Fruit fly (Drosophila melanogaster) whole organism, wandering third instar larva: ENCODE measurements around the gene Ugt37A1.
A peak's percentile ranks its signal among the peaks of the same experiment; 100 is the strongest.

Experiments
- CG9705 ChIP-seq: fragments of 200-800 bp; sonication (Bioruptor generic); optimal IDR thresholded peaks from 2 replicates; lab custom pipeline; 2018; ENCODE audit warnings: missing biosample characterization, mild to moderate bottlenecking, missing genetic modification characterization
- CrebA ChIP-seq: fragments of 200-800 bp; sonication (Bioruptor generic); optimal IDR thresholded peaks from 2 replicates; lab custom pipeline; 2016; ENCODE audit warnings: missing biosample characterization, mild to moderate bottlenecking, missing genetic modification characterization, borderline replicate concordance
- Dfd ChIP-seq: fragments of >200 bp; optimal IDR thresholded peaks from 2 replicates; lab custom pipeline; 2017; ENCODE audit warnings: missing biosample characterization, missing genetic modification characterization
- Dif ChIP-seq: fragments of 200-275, 200-300 bp; sonication (Bioruptor generic); optimal IDR thresholded peaks from 2 replicates; lab custom pipeline; 2018; ENCODE audit warnings: missing biosample characterization, missing genetic modification characterization; ENCODE audit not compliant: partially characterized antibody
- GATAd ChIP-seq: sonication (Bioruptor generic); optimal IDR thresholded peaks from 2 replicates; lab custom pipeline; 2016; ENCODE audit warnings: missing biosample characterization, missing genetic modification characterization
- HLH106 ChIP-seq: fragments of 200-800 bp; optimal IDR thresholded peaks from 3 replicates; lab custom pipeline; 2019; ENCODE audit warnings: missing biosample characterization, mild to moderate bottlenecking, missing genetic modification characterization, moderate library complexity
- Hnf4 ChIP-seq: fragments of 200-800 bp; sonication (Bioruptor generic); optimal IDR thresholded peaks from 2 replicates; lab custom pipeline; 2016; ENCODE audit warnings: missing biosample characterization, mild to moderate bottlenecking, missing genetic modification characterization
- Hr78 ChIP-seq: fragments of >200 bp; optimal IDR thresholded peaks from 2 replicates; lab custom pipeline; 2017; ENCODE audit warnings: missing biosample characterization, missing genetic modification characterization
- Hr83 ChIP-seq: fragments of 200-300 bp; sonication (Bioruptor generic); optimal IDR thresholded peaks from 2 replicates; lab custom pipeline; 2016; ENCODE audit warnings: missing biosample characterization, mild to moderate bottlenecking, missing genetic modification characterization, moderate library complexity; ENCODE audit not compliant: poor library complexity, severe bottlenecking
- Jra ChIP-seq: sonication (Bioruptor generic); optimal IDR thresholded peaks from 2 replicates; lab custom pipeline; 2016; ENCODE audit warnings: missing biosample characterization, missing genetic modification characterization
- N ChIP-seq: fragments of >200 bp; optimal IDR thresholded peaks from 2 replicates; lab custom pipeline; 2018; ENCODE audit warnings: missing biosample characterization, missing external identifiers, missing genetic modification characterization
- OdsH ChIP-seq: fragments of 200-800 bp; sonication (Bioruptor generic); optimal IDR thresholded peaks from 2 replicates; lab custom pipeline; 2016; ENCODE audit warnings: missing biosample characterization, mild to moderate bottlenecking, missing genetic modification characterization
- Rel ChIP-seq, 2 experiments: fragments of 200-800 bp; sonication (Bioruptor generic) in 1 of 2; optimal IDR thresholded peaks; 2 replicates in 1 of 2; 3 replicates in 1 of 2; lab custom pipeline; 2016 to 2019; ENCODE audit warnings: mild to moderate bottlenecking in 2 of 2, missing biosample characterization in 2 of 2, missing genetic modification characterization in 2 of 2, moderate library complexity in 1 of 2
- Sp1 ChIP-seq: fragments of 200-800 bp; sonication (Bioruptor generic); optimal IDR thresholded peaks from 3 replicates; lab custom pipeline; 2019; ENCODE audit warnings: missing biosample characterization, mild to moderate bottlenecking, missing genetic modification characterization, moderate library complexity
- Vsx2 ChIP-seq: fragments of 200-300, 225-300 bp; sonication (Bioruptor generic); optimal IDR thresholded peaks from 2 replicates; lab custom pipeline; 2018; ENCODE audit warnings: missing biosample characterization, missing genetic modification characterization; ENCODE audit not compliant: partially characterized antibody
- brk ChIP-seq: fragments of 200-800 bp; sonication (Bioruptor generic); optimal IDR thresholded peaks from 2 replicates; lab custom pipeline; 2016; ENCODE audit warnings: missing biosample characterization, mild to moderate bottlenecking, missing genetic modification characterization
- dl ChIP-seq, 2 experiments: fragments of 175-275, 200-275 bp in 1 of 2; fragments of 200-275 bp in 1 of 2; sonication (Bioruptor generic); optimal IDR thresholded peaks; lab custom pipeline; 2018; ENCODE audit warnings: mild to moderate bottlenecking in 2 of 2, missing biosample characterization in 2 of 2, missing genetic modification characterization in 2 of 2, moderate library complexity in 2 of 2; ENCODE audit not compliant: partially characterized antibody in 2 of 2, insufficient read depth in 1 of 2
- dsf ChIP-seq: sonication (Bioruptor generic); optimal IDR thresholded peaks from 2 replicates; lab custom pipeline; 2016; ENCODE audit warnings: missing biosample characterization, missing genetic modification characterization, borderline replicate concordance
- ey ChIP-seq: fragments of 200-800 bp; sonication (Bioruptor generic); optimal IDR thresholded peaks from 2 replicates; lab custom pipeline; 2016; ENCODE audit warnings: missing biosample characterization, missing genetic modification characterization
- foxo ChIP-seq, 2 experiments: fragments of 200-800 bp; sonication (Bioruptor generic); optimal IDR thresholded peaks; 2 replicates in 1 of 2; 3 replicates in 1 of 2; lab custom pipeline; 2016 to 2017; ENCODE audit warnings: missing biosample characterization in 2 of 2, missing genetic modification characterization in 2 of 2
- fru ChIP-seq: fragments of 200-800 bp; sonication (Bioruptor generic); optimal IDR thresholded peaks from 3 replicates; lab custom pipeline; 2016; ENCODE audit warnings: missing biosample characterization, mild to moderate bottlenecking, missing genetic modification characterization
- h ChIP-seq: fragments of 200-800 bp; sonication (Bioruptor generic); optimal IDR thresholded peaks from 3 replicates; lab custom pipeline; 2016; ENCODE audit warnings: missing biosample characterization, mild to moderate bottlenecking, missing genetic modification characterization
- jim ChIP-seq: fragments of 175-275, 200-325 bp; sonication (Bioruptor generic); optimal IDR thresholded peaks from 2 replicates; lab custom pipeline; 2016; ENCODE audit warnings: missing biosample characterization, mild to moderate bottlenecking, missing genetic modification characterization
- lola ChIP-seq: fragments of >200 bp; optimal IDR thresholded peaks from 2 replicates; lab custom pipeline; 2017; ENCODE audit warnings: missing biosample characterization, missing genetic modification characterization
- pan ChIP-seq: fragments of >200 bp; optimal IDR thresholded peaks from 2 replicates; lab custom pipeline; 2017
- rgr ChIP-seq: fragments of 200-800 bp; sonication (Bioruptor generic); optimal IDR thresholded peaks from 3 replicates; lab custom pipeline; 2016; ENCODE audit warnings: missing biosample characterization, mild to moderate bottlenecking, missing genetic modification characterization
- sage ChIP-seq: fragments of 200-800 bp; sonication (Bioruptor generic); optimal IDR thresholded peaks from 2 replicates; lab custom pipeline; 2016; ENCODE audit warnings: missing biosample characterization, mild to moderate bottlenecking, missing genetic modification characterization
- sv ChIP-seq: fragments of 200-800 bp; sonication (Bioruptor generic); optimal IDR thresholded peaks from 3 replicates; lab custom pipeline; 2016; ENCODE audit warnings: missing biosample characterization, missing genetic modification characterization
- tai ChIP-seq: sonication (Bioruptor generic); optimal IDR thresholded peaks from 2 replicates; lab custom pipeline; 2016; ENCODE audit warnings: missing biosample characterization, missing genetic modification characterization
- usp ChIP-seq: fragments of >200 bp; optimal IDR thresholded peaks from 2 replicates; lab custom pipeline; 2017; ENCODE audit warnings: missing biosample characterization, missing genetic modification characterization
- woc ChIP-seq: sonication (Bioruptor generic); optimal IDR thresholded peaks from 2 replicates; lab custom pipeline; 2016; ENCODE audit warnings: missing biosample characterization, mild to moderate bottlenecking, missing genetic modification characterization

Ugt37A1 gene

dm6 chr2L:20328569-20328968 is 45.3 kb downstream of the Ugt37A1 start:
- no peak for TF ChIP-seq woc
- no peak for TF ChIP-seq Hr78
- no peak for TF ChIP-seq dl (GFP tag; optimal IDR thresholded peaks at IDR 0.05; lab: Kevin White, UChicago; ENCODE audit: insufficient read depth in 1 of 2, partially characterized antibody in 2 of 2)
- no peak for TF ChIP-seq pan (lab: Kevin White, UChicago)
- TF ChIP-seq CG9705, result no peak
- TF ChIP-seq rgr, result no peak
- TF ChIP-seq ey (GFP tag; lab: Kevin White, UChicago), result no peak
- no peak for TF ChIP-seq Sp1 (GFP tag; lab: Kevin White, UChicago)
- no peak for TF ChIP-seq Dif
- no peak for TF ChIP-seq usp (GFP tag; lab: Kevin White, UChicago)
- no peak for TF ChIP-seq fru (GFP tag; lab: Kevin White, UChicago)

dm6 chr2L:20327963-20328362 is 45.9 kb downstream of the Ugt37A1 start:
- TF ChIP-seq h (GFP tag; lab: Kevin White, UChicago) (no peak), Dif (no peak), HLH106 (tag; lab: Kevin White, UChicago) (no peak), fru (GFP tag; lab: Kevin White, UChicago) (no peak), sage (GFP tag; lab: Kevin White, UChicago) (no peak), GATAd (GFP tag; lab: Kevin White, UChicago) (no peak), dsf (GFP tag; lab: Kevin White, UChicago) (no peak), woc (no peak)

DNA sequence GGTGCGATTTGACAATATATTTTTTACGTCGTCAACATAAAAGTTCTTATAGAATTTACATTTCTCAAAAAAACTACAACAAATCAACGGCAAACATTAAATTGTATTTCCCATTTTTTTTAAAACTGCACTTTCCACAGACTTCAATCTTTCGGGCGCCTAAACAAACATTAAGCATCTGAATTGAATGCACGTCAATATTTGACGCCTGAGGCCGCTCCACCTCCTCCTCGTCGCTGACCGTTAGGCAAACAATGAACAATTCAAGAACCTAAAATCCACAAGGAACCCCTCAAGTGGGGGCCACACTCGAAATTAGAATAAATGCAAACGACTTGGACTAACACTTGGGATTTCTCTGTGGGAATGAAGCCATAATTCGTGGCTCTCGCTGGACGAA is 46.5 kb downstream of the Ugt37A1 start:
- TF ChIP-seq Rel (GFP tag; optimal IDR thresholded peaks at IDR 0.05; lab: Kevin White, UChicago) (no peak), Rel (tag; optimal IDR thresholded peaks at IDR 0.05; lab: Kevin White, UChicago) (no peak), N (GFP tag; lab: Kevin White, UChicago) (no peak), Vsx2 (GFP tag; lab: Kevin White, UChicago) (no peak), CrebA (GFP tag; lab: Kevin White, UChicago) (no peak), jim (GFP tag; lab: Kevin White, UChicago) (no peak), woc (no peak), h (GFP tag; lab: Kevin White, UChicago) (no peak), lola (GFP tag; lab: Kevin White, UChicago) (no peak), Hr83 (GFP tag; lab: Kevin White, UChicago) (no peak), usp (GFP tag; lab: Kevin White, UChicago) (no peak), Hnf4 (GFP tag; lab: Kevin White, UChicago) (no peak), dl (GFP tag; optimal IDR thresholded peaks at IDR 0.05; lab: Kevin White, UChicago; ENCODE audit: insufficient read depth in 1 of 2, partially characterized antibody in 2 of 2) (no peak), brk (GFP tag; lab: Kevin White, UChicago) (no peak), tai (GFP tag; lab: Kevin White, UChicago) (no peak)

dm6 chr2L:20326317-20326716 is 47.6 kb downstream of the Ugt37A1 start:
- no peak for TF ChIP-seq Hr83 (GFP tag; lab: Kevin White, UChicago)
- peak; percentile 26 for TF ChIP-seq h (GFP tag; lab: Kevin White, UChicago)

- TF ChIP-seq Jra (no peak), brk (GFP tag; lab: Kevin White, UChicago) (no peak), pan (lab: Kevin White, UChicago) (no peak), foxo (GFP tag; optimal IDR thresholded peaks at IDR 0.05; lab: Kevin White, UChicago) (no peak), GATAd (GFP tag; lab: Kevin White, UChicago) (no peak), Hr83 (GFP tag; lab: Kevin White, UChicago) (no peak), OdsH (no peak), Dfd (GFP tag; lab: Kevin White, UChicago) (no peak), CrebA (GFP tag; lab: Kevin White, UChicago) (no peak), h (GFP tag; lab: Kevin White, UChicago) (no peak), sv (GFP tag; lab: Kevin White, UChicago) (no peak), usp (GFP tag; lab: Kevin White, UChicago) (no peak), rgr (no peak), woc (no peak), dl (GFP tag; optimal IDR thresholded peaks at IDR 0.05; lab: Kevin White, UChicago; ENCODE audit: insufficient read depth in 1 of 2, partially characterized antibody in 2 of 2) (no peak), jim (GFP tag; lab: Kevin White, UChicago) (no peak)
Observed at dm6 chr2L:20325383-20325782, 48.5 kb downstream of the Ugt37A1 start.
